Worm (Caenorhabditis elegans) whole organism, L4 larva: ENCODE data around the gene pvf-1.
A peak's percentile ranks its signal among the peaks of the same experiment; 100 is the strongest.

Experiments
- F37D6.2 ChIP-seq: sonication (generic microtip); optimal IDR thresholded peaks from 2 replicates; lab custom pipeline; 2016; ENCODE audit warnings: mild to moderate bottlenecking, missing genetic modification characterization, missing compliant biosample characterization
- R02D3.7 ChIP-seq: fragments of 150-350 bp; sonication (generic microtip); optimal IDR thresholded peaks from 3 replicates; lab custom pipeline; 2014; ENCODE audit warnings: missing biosample characterization, missing genetic modification characterization
- Y105C5A.15 ChIP-seq: fragments of 200-800 bp; sonication (Bioruptor generic); IDR thresholded peaks from 2 replicates; pipeline ENCODE4 v1.3.6; 2022; ENCODE audit warnings: missing genetic modification characterization, missing compliant biosample characterization
- aha-1 ChIP-seq: fragments of 150-350 bp; peaks from one replicate; lab custom pipeline; 2014; ENCODE audit warnings: missing biosample characterization, missing genetic modification characterization
- aly-2 ChIP-seq: sonication (generic microtip); optimal IDR thresholded peaks from 2 replicates; lab custom pipeline; 2018; ENCODE audit warnings: missing biosample characterization, missing genetic modification characterization
- ceh-32 ChIP-seq: sonication (generic microtip); optimal IDR thresholded peaks from 2 replicates; lab custom pipeline; 2016; ENCODE audit warnings: mild to moderate bottlenecking, missing genetic modification characterization, missing compliant biosample characterization; ENCODE audit not compliant: poor library complexity
- ceh-44 ChIP-seq: fragments of 200-800 bp; sonication (Bioruptor generic); IDR thresholded peaks from 2 replicates; pipeline ENCODE4 v1.3.6; 2022; ENCODE audit warnings: missing genetic modification reagents, missing genetic modification characterization, missing compliant biosample characterization
- daf-19 ChIP-seq: fragments of 200-800 bp; sonication (Bioruptor generic); conservative IDR thresholded peaks from 2 replicates; pipeline ENCODE4 v1.3.6; 2022; ENCODE audit warnings: missing genetic modification characterization, missing compliant biosample characterization
- dve-1 ChIP-seq: sonication (generic microtip); optimal IDR thresholded peaks from 2 replicates; lab custom pipeline; 2017; ENCODE audit warnings: antibody characterized with exemption, mild to moderate bottlenecking, missing genetic modification characterization, missing compliant biosample characterization; ENCODE audit not compliant: insufficient read depth
- fos-1 ChIP-seq: fragments of 150-350 bp; optimal IDR thresholded peaks from 2 replicates; lab custom pipeline; 2014; ENCODE audit warnings: missing biosample characterization, missing genetic modification characterization
- hlh-11 ChIP-seq: fragments of 200-800 bp; sonication (Bioruptor generic); optimal IDR thresholded peaks from 2 replicates; lab custom pipeline; 2018; ENCODE audit warnings: mild to moderate bottlenecking, missing genetic modification characterization, missing compliant biosample characterization
- hlh-30 ChIP-seq: sonication (generic microtip); optimal IDR thresholded peaks from 2 replicates; lab custom pipeline; 2017; ENCODE audit warnings: antibody characterized with exemption, mild to moderate bottlenecking, missing genetic modification characterization, missing compliant biosample characterization; ENCODE audit not compliant: insufficient read depth
- hmg-1.1 ChIP-seq: fragments of 200-800 bp; sonication (Bioruptor generic); IDR thresholded peaks from 2 replicates; pipeline ENCODE4 v1.3.6; 2022; ENCODE audit warnings: missing genetic modification reagents, missing genetic modification characterization, missing compliant biosample characterization
- jun-1 ChIP-seq: fragments of 150-350 bp; optimal IDR thresholded peaks from 2 replicates; lab custom pipeline; 2014; ENCODE audit warnings: missing biosample characterization, missing genetic modification reagents, missing genetic modification characterization
- lim-7 ChIP-seq: fragments of 200-800 bp; sonication (Bioruptor generic); IDR thresholded peaks from 2 replicates; pipeline ENCODE4 v1.3.6; 2022; ENCODE audit warnings: missing genetic modification characterization, missing compliant biosample characterization
- lin-39 ChIP-seq: fragments of 150-350 bp; optimal IDR thresholded peaks from 2 replicates; lab custom pipeline; 2014; ENCODE audit warnings: missing biosample characterization, missing genetic modification reagents, missing genetic modification characterization
- mdt-29 ChIP-seq: fragments of 200-800 bp; sonication (Bioruptor generic); IDR thresholded peaks from 2 replicates; pipeline ENCODE4 v1.3.6; 2022; ENCODE audit warnings: missing genetic modification reagents, missing genetic modification characterization, missing compliant biosample characterization
- mep-1 ChIP-seq: fragments of 150-350 bp; sonication (generic microtip); optimal IDR thresholded peaks from 3 replicates; lab custom pipeline; 2014; ENCODE audit warnings: missing biosample characterization, missing genetic modification characterization
- nhr-10 ChIP-seq: fragments of 150-350 bp; optimal IDR thresholded peaks from 2 replicates; lab custom pipeline; 2014; ENCODE audit warnings: missing biosample characterization, missing genetic modification characterization
- nhr-25 ChIP-seq: sonication (generic microtip); optimal IDR thresholded peaks from 2 replicates; lab custom pipeline; 2017; ENCODE audit warnings: missing genetic modification characterization, mild to moderate bottlenecking, missing compliant biosample characterization, antibody characterized with exemption, moderate library complexity, borderline replicate concordance; ENCODE audit not compliant: insufficient read depth
- nhr-28 ChIP-seq: fragments of 150-350 bp; optimal IDR thresholded peaks from 2 replicates; lab custom pipeline; 2014; ENCODE audit warnings: missing biosample characterization, missing genetic modification characterization
- nhr-41 ChIP-seq: fragments of 200-800 bp; sonication (Bioruptor generic); IDR thresholded peaks from 2 replicates; pipeline ENCODE4 v1.3.6; 2022; ENCODE audit warnings: missing genetic modification reagents, missing genetic modification characterization, missing compliant biosample characterization
- nhr-42 ChIP-seq: fragments of 200-800 bp; sonication (Bioruptor generic); IDR thresholded peaks from 2 replicates; pipeline ENCODE4 v1.3.6; 2022; ENCODE audit warnings: missing genetic modification characterization, missing compliant biosample characterization
- nhr-76 ChIP-seq: fragments of 150-350 bp; optimal IDR thresholded peaks from 2 replicates; lab custom pipeline; 2014; ENCODE audit warnings: missing biosample characterization, missing genetic modification characterization
- pqm-1 ChIP-seq: sonication (generic microtip); optimal IDR thresholded peaks from 2 replicates; lab custom pipeline; 2017; ENCODE audit warnings: missing biosample characterization, missing genetic modification characterization
- sdz-12 ChIP-seq: fragments of 200-800 bp; sonication (Bioruptor generic); optimal IDR thresholded peaks from 2 replicates; lab custom pipeline; 2018; ENCODE audit warnings: mild to moderate bottlenecking, missing genetic modification characterization, missing compliant biosample characterization
- spr-1 ChIP-seq: sonication (generic microtip); optimal IDR thresholded peaks from 2 replicates; lab custom pipeline; 2016; ENCODE audit warnings: mild to moderate bottlenecking, missing genetic modification characterization, missing compliant biosample characterization
- tag-97 ChIP-seq: fragments of 200-800 bp; sonication (Bioruptor generic); IDR thresholded peaks from 2 replicates; pipeline ENCODE4 v1.3.6; 2022; ENCODE audit warnings: missing genetic modification characterization, missing compliant biosample characterization
- unc-130 ChIP-seq: sonication (generic microtip); optimal IDR thresholded peaks from 2 replicates; lab custom pipeline; 2016; ENCODE audit warnings: missing genetic modification reagents, missing genetic modification characterization, missing compliant biosample characterization
- unc-62 ChIP-seq, 3 experiments: fragments of 150-350 bp in 1 of 3; sonication (generic microtip); optimal IDR thresholded peaks in 2 of 3; peaks in 1 of 3; 1 replicate in 1 of 3; 2 replicates in 2 of 3; lab custom pipeline; 2014 to 2017; ENCODE audit warnings: missing biosample characterization in 3 of 3, missing genetic modification characterization in 3 of 3, missing genetic modification reagents in 3 of 3, missing genotype in 1 of 3
- zip-11 ChIP-seq: fragments of 200-800 bp; sonication (Bioruptor generic); IDR thresholded peaks from 2 replicates; pipeline ENCODE4 v1.3.6; 2022; ENCODE audit warnings: missing genetic modification characterization, missing compliant biosample characterization
- ztf-11 ChIP-seq: fragments of 150-350 bp; optimal IDR thresholded peaks from 2 replicates; lab custom pipeline; 2014; ENCODE audit warnings: missing biosample characterization, missing genetic modification characterization

pvf-1 gene

DNA sequence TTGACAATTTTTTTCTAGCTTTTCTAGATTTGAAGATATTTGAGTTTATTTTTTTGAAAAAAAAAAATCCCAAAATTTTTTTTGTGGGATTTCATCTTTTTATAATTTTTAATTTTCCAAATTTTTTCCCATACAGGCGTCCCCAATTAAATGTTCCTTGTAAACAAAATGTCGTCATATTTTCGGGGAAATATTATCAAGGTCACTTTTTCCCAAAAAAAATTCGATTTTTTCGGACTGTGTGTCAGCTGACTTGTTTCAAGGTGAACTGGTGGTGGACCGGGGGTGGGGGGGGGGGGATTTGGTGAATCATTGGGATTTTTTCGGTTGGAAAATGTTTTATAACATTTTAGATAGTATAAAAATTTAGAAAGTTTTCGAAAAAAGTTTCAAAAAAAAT is 32.6 kb upstream of the pvf-1 start:
- no peak for TF ChIP-seq nhr-41
- TF ChIP-seq ceh-44: no peak
- no peak for TF ChIP-seq nhr-25 (tag; lab: Kevin White, UChicago)
- no peak for TF ChIP-seq ztf-11 (tag; lab: Kevin White, UChicago)
- no peak for TF ChIP-seq lim-7 (GFP tag; lab: Robert Waterston, UW)
- TF ChIP-seq nhr-10 (tag; lab: Kevin White, UChicago): no peak
- no peak for TF ChIP-seq Y105C5A.15 (GFP tag; lab: Robert Waterston, UW)
- no peak for TF ChIP-seq tag-97 (GFP tag; lab: Robert Waterston, UW)

DNA sequence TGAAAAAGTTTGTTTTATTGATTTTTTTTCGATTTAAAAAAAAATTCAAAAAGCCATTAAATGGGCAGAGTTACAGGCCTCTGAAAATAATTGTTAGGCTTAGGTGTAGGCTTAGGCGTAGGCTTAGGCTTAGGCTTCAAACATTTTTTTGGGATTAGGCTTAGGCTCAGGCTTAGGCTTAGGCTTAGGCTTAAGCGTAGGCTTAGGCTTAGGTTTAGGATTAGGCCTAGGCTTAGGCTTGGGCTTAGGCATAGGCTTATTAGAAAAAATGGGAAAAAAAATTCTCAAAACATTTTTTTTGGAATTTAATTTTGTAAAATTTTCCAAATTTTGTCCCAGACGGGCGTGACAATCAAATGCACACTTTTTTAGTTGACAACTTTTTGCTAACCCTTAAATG is 32.1 kb upstream of the pvf-1 start:
- TF ChIP-seq sdz-12 (no peak), F37D6.2 (tag; lab: Kevin White, UChicago) (no peak), spr-1 (tag; lab: Kevin White, UChicago) (no peak), dve-1 (tag; lab: Kevin White, UChicago) (no peak), hlh-11 (tag; lab: Kevin White, UChicago) (no peak), nhr-76 (tag; lab: Kevin White, UChicago) (no peak), unc-130 (GFP tag; lab: Kevin White, UChicago) (no peak), tag-97 (GFP tag; lab: Robert Waterston, UW) (no peak), ceh-32 (tag; lab: Kevin White, UChicago) (no peak), mdt-29 (GFP tag; lab: Robert Waterston, UW) (no peak), aha-1 (tag; lab: Kevin White, UChicago) (no peak), aly-2 (tag; lab: Kevin White, UChicago) (no peak), zip-11 (no peak), R02D3.7 (tag; lab: Kevin White, UChicago) (no peak), jun-1 (tag; lab: Kevin White, UChicago) (no peak), unc-62 (GFP tag; optimal IDR thresholded peaks at IDR 0.05 in 1 of 2; lab: Kevin White, UChicago) (no peak), unc-62 (tag; optimal IDR thresholded peaks at IDR 0.05; lab: Kevin White, UChicago) (no peak), nhr-42 (GFP tag; lab: Robert Waterston, UW) (no peak), nhr-25 (tag; lab: Kevin White, UChicago) (no peak), fos-1 (tag; lab: Kevin White, UChicago) (no peak)

DNA sequence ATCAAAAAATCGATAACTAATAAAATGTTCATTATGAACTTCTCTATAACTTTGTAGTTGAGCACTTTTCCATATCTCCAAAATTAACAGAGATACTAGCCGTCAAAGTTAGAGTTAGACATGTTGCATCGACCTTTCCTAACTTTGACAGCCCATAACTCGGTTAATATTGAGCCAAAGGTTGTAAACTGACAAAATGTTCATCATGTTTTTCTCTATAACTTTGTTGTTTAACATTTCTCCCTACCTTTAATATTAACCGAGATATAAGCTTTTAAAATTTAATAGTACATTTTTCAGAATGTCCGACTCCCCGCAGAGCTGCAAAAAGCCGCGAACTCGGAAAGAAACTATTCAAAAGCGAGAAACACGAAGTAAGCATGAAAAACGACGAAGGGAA is 31.0 kb upstream of the pvf-1 start, which contains the start of gene hlh-33:
Gene hlh-33 (plus strand): TSS at position 301 of the 400 bp plus-strand sequence.
- TF ChIP-seq unc-62 (GFP tag; optimal IDR thresholded peaks at IDR 0.05 in 1 of 2; lab: Kevin White, UChicago) (peak in 1 of 2 experiments; percentile 51), unc-62 (tag; optimal IDR thresholded peaks at IDR 0.05; lab: Kevin White, UChicago) (no peak), daf-19 (GFP tag; lab: Robert Waterston, UW) (no peak)

DNA sequence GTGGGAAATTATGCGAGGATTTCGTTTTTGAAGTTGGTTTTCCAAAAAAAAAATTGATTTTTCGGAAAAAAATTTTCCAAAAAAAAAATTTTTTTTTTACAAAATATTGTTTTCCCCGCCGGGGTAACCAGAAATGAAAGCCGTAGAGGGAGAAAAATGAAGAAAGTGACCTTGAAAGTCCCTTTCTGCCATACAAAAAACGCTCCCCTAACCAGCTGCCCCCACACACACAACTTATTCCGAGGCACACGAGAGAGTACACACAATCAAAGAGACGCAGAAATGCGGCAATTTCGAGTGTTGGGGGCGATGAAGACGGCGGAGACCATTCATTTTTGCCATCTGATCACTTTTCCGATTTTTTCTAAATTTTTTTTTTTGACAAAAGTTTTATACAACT is 29.8 kb upstream of the pvf-1 start:
- no peak for TF ChIP-seq pqm-1 (tag; lab: Kevin White, UChicago)
- no peak for TF ChIP-seq tag-97 (GFP tag; lab: Robert Waterston, UW)
- peak; percentile 4 for TF ChIP-seq aha-1 (tag; lab: Kevin White, UChicago)
- peak; percentile 3 for TF ChIP-seq nhr-25 (tag; lab: Kevin White, UChicago)
- TF ChIP-seq mep-1 (tag; lab: Kevin White, UChicago): peak; percentile 13
- peak; percentile 47; the same call in 1 of the 2 replicates for TF ChIP-seq hmg-1.1
- TF ChIP-seq hlh-30: peak; percentile 8
- peak; percentile 29 for TF ChIP-seq hlh-11 (tag; lab: Kevin White, UChicago)
- TF ChIP-seq lin-39 (tag; lab: Kevin White, UChicago): no peak
- peak; percentile 31 for TF ChIP-seq nhr-28 (tag; lab: Kevin White, UChicago)
- TF ChIP-seq, all 104 proteins: peak for 7
